Fruit fly (Drosophila melanogaster) whole organism, embryonic: ENCODE measurements around the gene CG46465.

ENCODE experiments used
- B-H2 ChIP-seq: fragments of 200-800 bp; sonication (Bioruptor generic); optimal IDR thresholded peaks from 2 replicates; lab custom pipeline; 2018; ENCODE audit warnings: missing biosample characterization, mild to moderate bottlenecking, missing genetic modification characterization
- CG15011 ChIP-seq: fragments of 200-800 bp; sonication (Bioruptor generic); optimal IDR thresholded peaks from 3 replicates; lab custom pipeline; 2018; ENCODE audit warnings: missing biosample characterization, mild to moderate bottlenecking, missing genetic modification characterization
- CG16863 ChIP-seq: fragments of 200-800 bp; sonication (Bioruptor generic); optimal IDR thresholded peaks from 3 replicates; lab custom pipeline; 2016; ENCODE audit warnings: missing biosample characterization, missing genetic modification characterization
- CG17385 ChIP-seq: fragments of 200-800 bp; sonication (Bioruptor generic); optimal IDR thresholded peaks from 3 replicates; lab custom pipeline; 2018; ENCODE audit warnings: missing biosample characterization, mild to moderate bottlenecking, missing genetic modification characterization
- CG18011 ChIP-seq: fragments of 200-800 bp; sonication (Bioruptor generic); optimal IDR thresholded peaks from 2 replicates; lab custom pipeline; 2017; ENCODE audit warnings: missing biosample characterization, missing genetic modification characterization, mild to moderate bottlenecking, moderate library complexity, missing genotype
- CG18262 ChIP-seq: fragments of 200-800 bp; optimal IDR thresholded peaks from 3 replicates; lab custom pipeline; 2019; ENCODE audit warnings: missing biosample characterization, mild to moderate bottlenecking, missing genetic modification characterization, moderate library complexity
- CG18599 ChIP-seq: fragments of 200-800 bp; sonication (Bioruptor generic); optimal IDR thresholded peaks from 3 replicates; lab custom pipeline; 2017; ENCODE audit warnings: missing biosample characterization, missing genetic modification characterization, mild to moderate bottlenecking, moderate library complexity, missing genetic modification reagents
- CG2678 ChIP-seq: fragments of 200-800 bp; sonication (Bioruptor generic); optimal IDR thresholded peaks from 3 replicates; lab custom pipeline; 2019; ENCODE audit warnings: missing biosample characterization, mild to moderate bottlenecking, missing genetic modification characterization, moderate library complexity
- CG33557 ChIP-seq: fragments of 200-800 bp; sonication (Bioruptor generic); optimal IDR thresholded peaks from 2 replicates; lab custom pipeline; 2019; ENCODE audit warnings: missing biosample characterization, mild to moderate bottlenecking, missing genetic modification characterization, moderate library complexity
- CG34224 ChIP-seq: fragments of 200-800 bp; sonication (Bioruptor generic); IDR thresholded peaks from 3 replicates; pipeline ENCODE4 v1.3.6; 2022; ENCODE audit warnings: missing biosample characterization, missing genetic modification characterization; ENCODE audit not compliant: partially characterized antibody
- CG4404 ChIP-seq: fragments of 200-800 bp; sonication (Bioruptor generic); IDR thresholded peaks from 2 replicates; pipeline ENCODE4 v1.3.6; 2022; ENCODE audit warnings: missing biosample characterization, missing genetic modification characterization
- CG4617 ChIP-seq: fragments of 200-800 bp; sonication (Bioruptor generic); optimal IDR thresholded peaks from 3 replicates; lab custom pipeline; 2016; ENCODE audit warnings: missing biosample characterization, missing genetic modification characterization, borderline replicate concordance
- CG6683 ChIP-seq: fragments of 200-800 bp; sonication (Bioruptor generic); optimal IDR thresholded peaks from 2 replicates; lab custom pipeline; 2017; ENCODE audit warnings: missing biosample characterization, mild to moderate bottlenecking, missing genetic modification characterization, missing genetic modification reagents
- CG6854 ChIP-seq: fragments of 200-800 bp; sonication (Bioruptor generic); optimal IDR thresholded peaks from 3 replicates; lab custom pipeline; 2017; ENCODE audit warnings: missing biosample characterization, mild to moderate bottlenecking, missing genetic modification characterization
- CG7372 ChIP-seq: fragments of 200-800 bp; sonication (Bioruptor generic); IDR thresholded peaks from 2 replicates; pipeline ENCODE4 v1.3.6; 2022; ENCODE audit warnings: missing biosample characterization, missing genetic modification characterization
- CG7839 ChIP-seq: fragments of 200-800 bp; sonication (Bioruptor generic); optimal IDR thresholded peaks from 3 replicates; lab custom pipeline; 2018; ENCODE audit warnings: missing biosample characterization, mild to moderate bottlenecking, missing genetic modification characterization, moderate library complexity
- CG9609 ChIP-seq: fragments of 200-800 bp; sonication (Bioruptor generic); optimal IDR thresholded peaks from 3 replicates; lab custom pipeline; 2016; ENCODE audit warnings: missing biosample characterization, missing genetic modification characterization
- CG9932 ChIP-seq: fragments of 200-800 bp; sonication (Bioruptor generic); IDR thresholded peaks from 2 replicates; pipeline ENCODE4 v1.3.6; 2022; ENCODE audit warnings: missing biosample characterization, missing genetic modification characterization
- D ChIP-seq, 2 experiments: fragments of 200-800 bp in 1 of 2; fragments of >200 bp in 1 of 2; sonication (Bioruptor generic) in 1 of 2; optimal IDR thresholded peaks; 2 replicates in 1 of 2; 3 replicates in 1 of 2; lab custom pipeline; 2017; ENCODE audit warnings: mild to moderate bottlenecking in 1 of 2, missing biosample characterization in 1 of 2, missing genetic modification characterization in 1 of 2, missing genetic modification reagents in 1 of 2
- Dll ChIP-seq: fragments of 200-800 bp; sonication (Bioruptor generic); IDR thresholded peaks from 4 replicates; pipeline ENCODE4 v1.3.6; 2022; ENCODE audit warnings: missing biosample characterization, missing genetic modification characterization; ENCODE audit not compliant: partially characterized antibody
- Doc3 ChIP-seq: fragments of 200-800 bp; sonication (Bioruptor generic); IDR thresholded peaks from 3 replicates; pipeline ENCODE4 v1.3.6; 2022; ENCODE audit warnings: missing biosample characterization, missing genetic modification characterization; ENCODE audit not compliant: partially characterized antibody
- HHEX ChIP-seq: fragments of 200-800 bp; sonication (Bioruptor generic); optimal IDR thresholded peaks from 3 replicates; lab custom pipeline; 2017; ENCODE audit warnings: missing biosample characterization, mild to moderate bottlenecking, missing genetic modification characterization, missing genetic modification reagents
- Kr ChIP-seq: fragments of 200-800 bp; sonication (Bioruptor generic); optimal IDR thresholded peaks from 2 replicates; lab custom pipeline; 2017; ENCODE audit warnings: missing biosample characterization, mild to moderate bottlenecking, missing genetic modification characterization
- Mrtf ChIP-seq: fragments of 200-800 bp; sonication (Bioruptor generic); IDR thresholded peaks from 3 replicates; pipeline ENCODE4 v1.3.6; 2022; ENCODE audit warnings: missing biosample characterization, missing genetic modification characterization
- amos ChIP-seq: fragments of 200-800 bp; sonication (Bioruptor generic); IDR thresholded peaks from 2 replicates; pipeline ENCODE4 v1.3.6; 2022; ENCODE audit warnings: missing biosample characterization, missing genetic modification characterization; ENCODE audit not compliant: partially characterized antibody
- bcd ChIP-seq: fragments of 200-800 bp; sonication (Bioruptor generic); optimal IDR thresholded peaks from 2 replicates; lab custom pipeline; 2017; ENCODE audit warnings: missing biosample characterization, mild to moderate bottlenecking, missing genetic modification characterization
- btn ChIP-seq: fragments of 200-800 bp; sonication (Bioruptor generic); optimal IDR thresholded peaks from 2 replicates; lab custom pipeline; 2016; ENCODE audit warnings: missing biosample characterization, missing genetic modification characterization
- corto ChIP-seq: fragments of 200-800 bp; sonication (Bioruptor generic); optimal IDR thresholded peaks from 2 replicates; lab custom pipeline; 2016; ENCODE audit warnings: missing biosample characterization, mild to moderate bottlenecking, missing genetic modification characterization, moderate library complexity
- crc ChIP-seq: fragments of 200-800 bp; sonication (Bioruptor generic); optimal IDR thresholded peaks from 2 replicates; lab custom pipeline; 2016; ENCODE audit warnings: missing biosample characterization, missing genetic modification characterization
- da ChIP-seq: fragments of 200-800 bp; sonication (Bioruptor generic); optimal IDR thresholded peaks from 2 replicates; lab custom pipeline; 2016; ENCODE audit warnings: missing biosample characterization, missing genetic modification characterization
- emc ChIP-seq: fragments of 200-800 bp; sonication (Bioruptor generic); optimal IDR thresholded peaks from 2 replicates; lab custom pipeline; 2016; ENCODE audit warnings: missing biosample characterization, missing genetic modification characterization
- fru ChIP-seq: fragments of >200 bp; optimal IDR thresholded peaks from 2 replicates; lab custom pipeline; 2017
- fu2 ChIP-seq: fragments of 200-800 bp; sonication (Bioruptor generic); optimal IDR thresholded peaks from 2 replicates; lab custom pipeline; 2016; ENCODE audit warnings: missing biosample characterization, missing genetic modification characterization
- grau ChIP-seq: fragments of 200-800 bp; optimal IDR thresholded peaks from 3 replicates; lab custom pipeline; 2019; ENCODE audit warnings: missing biosample characterization, mild to moderate bottlenecking, missing genetic modification characterization, moderate library complexity
- gro ChIP-seq: fragments of 200-800 bp; sonication (Bioruptor generic); optimal IDR thresholded peaks from 2 replicates; lab custom pipeline; 2016; ENCODE audit warnings: missing biosample characterization, missing genetic modification characterization
- gsb-n ChIP-seq: fragments of 200-800 bp; sonication (Bioruptor generic); optimal IDR thresholded peaks from 3 replicates; lab custom pipeline; 2018; ENCODE audit warnings: missing biosample characterization, mild to moderate bottlenecking, missing genetic modification characterization
- hkb ChIP-seq, 2 experiments: fragments of 200-800 bp in 1 of 2; fragments of >200 bp in 1 of 2; sonication (Bioruptor generic) in 1 of 2; IDR thresholded peaks in 1 of 2; optimal IDR thresholded peaks in 1 of 2; 2 replicates each; pipeline versions ENCODE4 v1.3.6 to Lab custom; 2017 to 2022; ENCODE audit warnings: missing biosample characterization in 1 of 2, missing genetic modification characterization in 1 of 2
- ind ChIP-seq: fragments of 200-800 bp; sonication (Bioruptor generic); optimal IDR thresholded peaks from 3 replicates; lab custom pipeline; 2016; ENCODE audit warnings: missing biosample characterization, missing genetic modification characterization
- lmd ChIP-seq: fragments of 200-800 bp; sonication (Bioruptor generic); IDR thresholded peaks from 2 replicates; pipeline ENCODE4 v1.3.6; 2022; ENCODE audit warnings: missing biosample characterization, missing genetic modification characterization
- oc ChIP-seq: fragments of 200-800 bp; sonication (Bioruptor generic); optimal IDR thresholded peaks from 2 replicates; lab custom pipeline; 2018; ENCODE audit warnings: missing biosample characterization, mild to moderate bottlenecking, missing genetic modification characterization, moderate library complexity
- pb ChIP-seq: fragments of 200-800 bp; sonication (Bioruptor generic); optimal IDR thresholded peaks from 3 replicates; lab custom pipeline; 2016; ENCODE audit warnings: missing biosample characterization, missing genetic modification characterization
- peb ChIP-seq: fragments of 200-800 bp; sonication (Bioruptor generic); IDR thresholded peaks from 2 replicates; pipeline ENCODE4 v1.3.6; 2022; ENCODE audit warnings: missing biosample characterization, missing genetic modification characterization
- prd ChIP-seq, 3 experiments: fragments of >200 bp in 2 of 3; fragments of 200-800 bp in 1 of 3; sonication (Bioruptor generic) in 1 of 3; optimal IDR thresholded peaks in 2 of 3; IDR thresholded peaks in 1 of 3; 2 replicates in 2 of 3; 3 replicates in 1 of 3; pipeline versions ENCODE4 v1.3.6 to Lab custom; 2017 to 2022; ENCODE audit warnings: missing biosample characterization in 1 of 3, missing genetic modification characterization in 1 of 3
- ro ChIP-seq: fragments of 200-800 bp; sonication (Bioruptor generic); IDR thresholded peaks from 2 replicates; pipeline ENCODE4 v1.3.6; 2022; ENCODE audit warnings: missing biosample characterization, missing genetic modification characterization
- sob ChIP-seq: fragments of 200-800 bp; sonication (Bioruptor generic); IDR thresholded peaks from 2 replicates; pipeline ENCODE4 v1.3.6; 2022; ENCODE audit warnings: missing biosample characterization, missing genetic modification characterization
- sr ChIP-seq: fragments of 200-800 bp; sonication (Bioruptor generic); IDR thresholded peaks from 3 replicates; pipeline ENCODE4 v1.3.6; 2022; ENCODE audit warnings: missing biosample characterization, missing genetic modification characterization
- stwl ChIP-seq: fragments of 200-800 bp; sonication (Bioruptor generic); optimal IDR thresholded peaks from 3 replicates; lab custom pipeline; 2018; ENCODE audit warnings: missing biosample characterization, mild to moderate bottlenecking, missing genetic modification characterization, moderate library complexity
- zfh1 ChIP-seq: fragments of 200-800 bp; sonication (Bioruptor generic); IDR thresholded peaks from 3 replicates; pipeline ENCODE4 v1.3.6; 2022; ENCODE audit warnings: missing biosample characterization, missing genetic modification characterization

Gene CG46465

DNA sequence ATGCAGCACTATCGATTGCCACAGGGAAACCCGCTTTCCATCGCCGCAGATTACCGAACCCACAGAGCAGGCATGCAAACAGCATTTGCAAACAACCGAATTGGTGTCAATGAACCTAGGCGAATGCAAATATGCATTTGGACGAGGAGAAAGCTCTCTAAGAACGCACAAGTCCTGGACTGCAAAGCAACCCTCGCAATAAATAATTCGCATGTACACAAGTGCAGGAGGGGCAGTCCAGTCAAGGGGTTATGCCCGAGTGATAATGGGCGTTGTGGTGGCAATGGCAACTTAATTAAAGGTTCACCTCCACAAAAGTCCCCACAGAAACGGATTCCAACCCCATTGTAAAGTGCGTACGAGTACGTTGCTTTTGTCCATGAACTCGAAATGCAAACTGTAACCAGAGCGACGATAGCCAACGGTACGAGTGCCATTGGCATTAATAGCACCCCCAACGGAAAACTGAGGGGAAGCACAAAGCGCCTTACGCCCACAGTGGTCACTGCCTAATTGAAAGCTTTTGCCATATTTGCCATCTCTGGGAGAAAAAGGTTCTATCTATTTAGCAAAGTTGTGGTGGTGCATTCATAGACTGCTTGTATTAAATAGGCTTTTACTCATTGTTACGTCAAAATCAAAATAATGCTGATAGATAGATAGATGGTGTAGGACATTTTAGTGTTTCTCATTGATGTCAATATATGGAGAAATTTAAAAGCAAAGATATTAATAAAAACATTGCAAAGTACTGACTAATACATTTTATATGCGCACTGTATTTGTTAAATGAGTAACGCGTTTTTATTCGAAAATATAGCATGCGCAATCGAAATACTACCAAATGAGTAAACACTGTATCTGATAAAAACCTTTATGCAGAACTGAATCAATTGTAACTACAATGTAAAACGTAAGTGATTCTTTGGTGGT, 9.2 kb upstream of the CG46465 start (continued):
- TF ChIP-seq grau (tag; lab: Kevin White, UChicago): peak; percentile 84
- no peak for TF ChIP-seq da (GFP tag; lab: Kevin White, UChicago)
- TF ChIP-seq corto (GFP tag; lab: Kevin White, UChicago): no peak
- no peak for TF ChIP-seq CG18011
- no peak for TF ChIP-seq emc
- no peak for TF ChIP-seq sob
- TF ChIP-seq B-H2 (GFP tag; lab: Kevin White, UChicago): no peak
- TF ChIP-seq ind (GFP tag; lab: Kevin White, UChicago): no peak
- TF ChIP-seq Doc3 (GFP tag; lab: Robert Waterston, UW): no peak
- peak; percentile 5 for TF ChIP-seq Kr (GFP tag; lab: Kevin White, UChicago)
- TF ChIP-seq CG6683 (GFP tag; lab: Kevin White, UChicago): no peak
- no peak for TF ChIP-seq gro
- TF ChIP-seq CG33557 (GFP tag; lab: Kevin White, UChicago): no peak
- no peak for TF ChIP-seq zfh1 (GFP tag; lab: Robert Waterston, UW)
- no peak for TF ChIP-seq D (optimal IDR thresholded peaks at IDR 0.05; lab: Kevin White, UChicago)
- TF ChIP-seq D (GFP tag; optimal IDR thresholded peaks at IDR 0.05; lab: Kevin White, UChicago): no peak
- no peak for TF ChIP-seq Dll (GFP tag; lab: Robert Waterston, UW)
- no peak for TF ChIP-seq CG7372 (GFP tag; lab: Robert Waterston, UW)
- TF ChIP-seq CG15011 (GFP tag; lab: Kevin White, UChicago): no peak
- no peak for TF ChIP-seq CG9609
- no peak for TF ChIP-seq bcd
- TF ChIP-seq CG18262 (tag; lab: Kevin White, UChicago): peak; percentile 25
- TF ChIP-seq CG6854 (GFP tag; lab: Kevin White, UChicago): no peak
- no peak for TF ChIP-seq ro (GFP tag; lab: Robert Waterston, UW)
- no peak for TF ChIP-seq CG4617 (GFP tag; lab: Kevin White, UChicago)
- no peak for TF ChIP-seq fu2
- no peak for TF ChIP-seq prd (optimal IDR thresholded peaks at IDR 0.05; lab: Kevin White, UChicago)
- no peak for TF ChIP-seq prd (GFP tag; IDR thresholded peaks at IDR 0.05; lab: Robert Waterston, UW)
- no peak for TF ChIP-seq amos (GFP tag; lab: Robert Waterston, UW)
- TF ChIP-seq Mrtf: no peak
- peak; percentile 20 for TF ChIP-seq CG7839 (tag; lab: Kevin White, UChicago)
- TF ChIP-seq CG2678 (tag; lab: Kevin White, UChicago): peak; percentile 44
- no peak for TF ChIP-seq CG18599 (GFP tag; lab: Kevin White, UChicago)
- TF ChIP-seq CG16863 (GFP tag; lab: Kevin White, UChicago): no peak
- no peak for TF ChIP-seq peb (GFP tag; lab: Robert Waterston, UW)
- no peak for TF ChIP-seq pb (GFP tag; lab: Kevin White, UChicago)
- TF ChIP-seq hkb (optimal IDR thresholded peaks at IDR 0.05; lab: Kevin White, UChicago): no peak
- TF ChIP-seq hkb (GFP tag; IDR thresholded peaks at IDR 0.05; lab: Robert Waterston, UW): no peak
- no peak for TF ChIP-seq fru (lab: Kevin White, UChicago)
- TF ChIP-seq oc: no peak
- no peak for TF ChIP-seq crc (GFP tag; lab: Kevin White, UChicago)
- no peak for TF ChIP-seq gsb-n (tag; lab: Kevin White, UChicago)
- no peak for TF ChIP-seq stwl
- no peak for TF ChIP-seq lmd (GFP tag; lab: Robert Waterston, UW)
- TF ChIP-seq HHEX (GFP tag; lab: Kevin White, UChicago): no peak
- peak; percentile 3 for TF ChIP-seq CG17385 (GFP tag; lab: Kevin White, UChicago)
- TF ChIP-seq CG4404 (GFP tag; lab: Robert Waterston, UW): no peak
- no peak for TF ChIP-seq CG34224 (GFP tag; lab: Robert Waterston, UW)
- no peak for TF ChIP-seq CG9932 (GFP tag; lab: Robert Waterston, UW)
- TF ChIP-seq btn (GFP tag; lab: Kevin White, UChicago): no peak
- TF ChIP-seq sr (GFP tag; lab: Robert Waterston, UW): no peak
